Worm (Caenorhabditis elegans): ENCODE data around the gene C07D10.1.

DNA sequence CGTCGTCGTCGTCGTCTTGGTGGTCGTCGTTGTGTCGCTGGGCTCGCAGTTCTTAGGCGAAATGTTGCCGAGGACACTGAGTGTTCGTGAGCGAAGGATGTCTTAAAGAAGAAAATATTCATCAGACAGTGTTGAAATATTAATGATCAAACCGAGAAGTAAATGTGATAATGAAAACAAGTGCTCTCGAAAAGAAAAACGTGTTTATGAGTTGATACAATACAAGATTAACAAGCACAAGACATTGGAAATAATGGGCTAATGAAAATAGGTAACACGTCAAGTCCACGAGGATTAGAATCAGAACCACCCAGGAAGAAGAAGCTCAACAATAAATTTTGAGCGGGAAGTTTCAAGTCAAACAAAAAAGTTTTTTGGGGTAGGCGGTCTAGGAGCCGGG is 13.1 kb downstream of the C07D10.1 start, which contains the start of gene K02A2.5:
- TF ChIP-seq ceh-36 (tag; optimal IDR thresholded peaks at IDR 0.05) (no peak), pes-1 (GFP tag; IDR thresholded peaks at IDR 0.05) (no peak), ama-1 (optimal IDR thresholded peaks at IDR 0.05) (no peak), flt-1 (GFP tag; IDR thresholded peaks at IDR 0.05) (no peak), tbx-11 (GFP tag; IDR thresholded peaks at IDR 0.05) (no peak), hmbx-1 (tag; optimal IDR thresholded peaks at IDR 0.05) (no peak), hmg-4 (GFP tag; optimal IDR thresholded peaks at IDR 0.05) (no peak), tra-4 (tag; optimal IDR thresholded peaks at IDR 0.05) (no peak), ceh-13 (GFP tag; optimal IDR thresholded peaks at IDR 0.05) (no peak), sea-1 (GFP tag; conservative IDR thresholded peaks at IDR 0.05) (no peak), aly-1 (tag; optimal IDR thresholded peaks at IDR 0.05) (no peak), scrt-1 (GFP tag; IDR thresholded peaks at IDR 0.05) (no peak), ets-7 (tag; optimal IDR thresholded peaks at IDR 0.05) (no peak), F13C5.2 (tag; optimal IDR thresholded peaks at IDR 0.05) (no peak)
